Fruit fly (Drosophila melanogaster): ENCODE measurements around the gene Fuca.

dm6 chr3L:11531994-11532732, 9.7 kb upstream of the Fuca start:
- TF ChIP-seq lmd (GFP tag; IDR thresholded peaks at IDR 0.05) = no peak
- peak; percentile 83 for TF ChIP-seq CG13894 (tag; optimal IDR thresholded peaks at IDR 0.05)
- no peak for TF ChIP-seq CG7271 (tag; optimal IDR thresholded peaks at IDR 0.05)
- no peak for TF ChIP-seq Ptx1 (GFP tag; IDR thresholded peaks at IDR 0.05)
- no peak for TF ChIP-seq Ssrp (tag; optimal IDR thresholded peaks at IDR 0.05)
- TF ChIP-seq CG7963 (GFP tag; IDR thresholded peaks at IDR 0.05; ENCODE audit: partially characterized antibody) = no peak
- TF ChIP-seq CG7928 (GFP tag; optimal IDR thresholded peaks at IDR 0.05) = no peak
- TF ChIP-seq CG9609 (GFP tag; optimal IDR thresholded peaks at IDR 0.05) = no peak
- TF ChIP-seq pum (GFP tag; optimal IDR thresholded peaks at IDR 0.05) = no peak
- no peak for TF ChIP-seq Nf-YB (GFP tag; optimal IDR thresholded peaks at IDR 0.05)
- TF ChIP-seq org-1 (GFP tag; optimal IDR thresholded peaks at IDR 0.05) = no peak
- TF ChIP-seq CG18599 (GFP tag; optimal IDR thresholded peaks at IDR 0.05) = no peak
- no peak for TF ChIP-seq CG11247 (GFP tag; IDR thresholded peaks at IDR 0.05)
- TF ChIP-seq slp2 (GFP tag; optimal IDR thresholded peaks at IDR 0.05) = no peak
